Worm (Caenorhabditis elegans) whole organism, L3 larva: ENCODE results near the gene ttr-29.

Source experiments
- ceh-16 ChIP-seq: sonication (generic microtip); optimal IDR thresholded peaks from 2 replicates; lab custom pipeline; 2017; ENCODE audit warnings: missing biosample characterization, missing genetic modification characterization
- jun-1 ChIP-seq: fragments of 150-350 bp; optimal IDR thresholded peaks from 2 replicates; lab custom pipeline; 2014; ENCODE audit warnings: missing biosample characterization, missing genetic modification reagents, missing genetic modification characterization
- nhr-12 ChIP-seq: fragments of 150-350 bp; optimal IDR thresholded peaks from 2 replicates; lab custom pipeline; 2014; ENCODE audit warnings: missing biosample characterization, missing genetic modification characterization
- nhr-77 ChIP-seq: fragments of 150-350 bp; optimal IDR thresholded peaks from 2 replicates; lab custom pipeline; 2014; ENCODE audit warnings: missing biosample characterization, missing genetic modification characterization

DNA sequence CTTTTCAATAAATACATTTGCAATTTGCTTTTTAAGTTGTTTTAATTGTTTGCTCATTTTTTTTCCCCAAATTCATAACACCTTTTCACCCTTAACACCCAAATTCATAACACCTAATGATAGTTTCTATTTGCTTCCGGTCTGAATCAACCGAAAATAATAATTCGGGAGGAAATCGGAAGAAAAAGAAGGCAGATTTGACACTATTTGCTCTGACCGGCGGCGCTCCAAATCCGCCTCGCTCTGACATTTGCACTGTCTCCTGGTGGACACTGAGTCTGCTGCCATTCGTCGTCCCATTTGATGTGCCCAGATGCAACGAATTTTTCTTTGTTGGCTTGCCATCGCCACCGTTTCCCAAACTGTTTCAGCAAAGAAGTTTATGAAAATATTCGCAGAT, 17.5 kb upstream of the ttr-29 start, which contains the start of gene pqn-67:
- TF ChIP-seq nhr-77 (tag; lab: Kevin White, UChicago) (no peak), nhr-12 (tag; lab: Kevin White, UChicago) (no peak), jun-1 (tag; lab: Kevin White, UChicago) (no peak), ceh-16 (no peak)
